Fruit fly (Drosophila melanogaster): ENCODE measurements around the gene CG45012.

dm6 chr2L:11878812-11879328 lies 44.5 kb downstream of the CG45012 start:
- TF ChIP-seq Sin3A (optimal IDR thresholded peaks at IDR 0.05) (no peak), Myc (optimal IDR thresholded peaks at IDR 0.05) (no peak), psq (optimal IDR thresholded peaks at IDR 0.05) (no peak), insv (optimal IDR thresholded peaks at IDR 0.05) (no peak), h (optimal IDR thresholded peaks at IDR 0.05) (no peak)
